Worm (Caenorhabditis elegans) whole organism, L1 larva: ENCODE data around the gene col-118.

Experiments used
- elt-2 ChIP-seq: sonication (generic microtip); optimal IDR thresholded peaks from 2 replicates; lab custom pipeline; 2016; ENCODE audit warnings: missing genetic modification characterization, mild to moderate bottlenecking, inconsistent platforms, missing compliant biosample characterization, missing genetic modification reagents
- lin-15B ChIP-seq: fragments of 150-350 bp; sonication (generic microtip); optimal IDR thresholded peaks from 3 replicates; lab custom pipeline; 2014; ENCODE audit warnings: missing biosample characterization, missing genetic modification characterization
- nhr-28 ChIP-seq: fragments of 150-350 bp; optimal IDR thresholded peaks from 2 replicates; lab custom pipeline; 2014; ENCODE audit warnings: missing biosample characterization, missing genetic modification characterization
- nhr-85 ChIP-seq: sonication (generic microtip); peaks from one replicate; lab custom pipeline; 2016; ENCODE audit warnings: missing genetic modification characterization, inconsistent platforms, missing compliant biosample characterization
- snu-23 ChIP-seq: sonication (generic microtip); optimal IDR thresholded peaks from 2 replicates; lab custom pipeline; 2016; ENCODE audit warnings: missing genetic modification characterization, missing compliant biosample characterization
- unc-86 ChIP-seq: sonication (generic microtip); optimal IDR thresholded peaks from 2 replicates; lab custom pipeline; 2016; ENCODE audit warnings: missing genetic modification characterization, missing compliant biosample characterization

- TF ChIP-seq nhr-85 (tag; lab: Kevin White, UChicago) (peak; percentile 76), snu-23 (GFP tag; lab: Kevin White, UChicago) (peak; percentile 78), lin-15B (tag; lab: Kevin White, UChicago) (peak; percentile 65), nhr-28 (tag; lab: Kevin White, UChicago) (no peak), unc-86 (tag; lab: Kevin White, UChicago) (peak; percentile 59), elt-2 (peak; percentile 8)
These were observed 43.1 kb downstream of the col-118 start, which contains the start of gene spr-2 for ce11 chrIV:8891131-8891530.
